Fruit fly (Drosophila melanogaster) whole organism, embryonic: ENCODE measurements around the gene CG6479.

Experiments
- Abd-B ChIP-seq: fragments of 200-800 bp; sonication (Bioruptor generic); optimal IDR thresholded peaks from 2 replicates; lab custom pipeline; 2018; ENCODE audit warnings: missing biosample characterization, mild to moderate bottlenecking, missing genetic modification characterization, moderate library complexity
- Asciz ChIP-seq: fragments of 200-800 bp; sonication (Bioruptor generic); optimal IDR thresholded peaks from 2 replicates; lab custom pipeline; 2017; ENCODE audit warnings: missing biosample characterization, mild to moderate bottlenecking, missing genetic modification characterization, missing genetic modification reagents
- Bgb ChIP-seq: fragments of 200-800 bp; sonication (Bioruptor generic); IDR thresholded peaks from 2 replicates; pipeline ENCODE4 v1.3.6; 2022; ENCODE audit warnings: missing biosample characterization, missing genetic modification characterization; ENCODE audit not compliant: partially characterized antibody
- BtbVII ChIP-seq: fragments of 200-800 bp; sonication (Bioruptor generic); optimal IDR thresholded peaks from 3 replicates; lab custom pipeline; 2017; ENCODE audit warnings: missing biosample characterization, mild to moderate bottlenecking, missing genetic modification characterization
- CG1024 ChIP-seq: fragments of 200-800 bp; sonication (Bioruptor generic); IDR thresholded peaks from 2 replicates; pipeline ENCODE4 v1.3.6; 2022; ENCODE audit warnings: missing biosample characterization, missing genetic modification characterization
- CG10462 ChIP-seq: fragments of 200-800 bp; sonication (Bioruptor generic); optimal IDR thresholded peaks from 2 replicates; lab custom pipeline; 2016; ENCODE audit warnings: missing biosample characterization, missing genetic modification characterization
- CG13287 ChIP-seq: fragments of 200-800 bp; sonication (Bioruptor generic); IDR thresholded peaks from 2 replicates; pipeline ENCODE4 v1.3.6; 2022; ENCODE audit warnings: missing biosample characterization, missing genetic modification characterization; ENCODE audit not compliant: partially characterized antibody
- CG15514 ChIP-seq: fragments of 200-800 bp; sonication (Bioruptor generic); optimal IDR thresholded peaks from 3 replicates; lab custom pipeline; 2017; ENCODE audit warnings: missing biosample characterization, missing genetic modification characterization, mild to moderate bottlenecking, moderate library complexity, missing genetic modification reagents
- CG1603 ChIP-seq: fragments of 200-800 bp; sonication (Bioruptor generic); optimal IDR thresholded peaks from 2 replicates; lab custom pipeline; 2019; ENCODE audit warnings: missing biosample characterization, mild to moderate bottlenecking, missing genetic modification characterization, moderate library complexity
- CG16813 ChIP-seq: fragments of 200-800 bp; sonication (Bioruptor generic); IDR thresholded peaks from 3 replicates; pipeline ENCODE4 v1.3.6; 2022; ENCODE audit warnings: missing biosample characterization, missing genetic modification characterization; ENCODE audit not compliant: partially characterized antibody
- CG18476 ChIP-seq: fragments of 200-800 bp; sonication (Bioruptor generic); optimal IDR thresholded peaks from 2 replicates; lab custom pipeline; 2016; ENCODE audit warnings: missing biosample characterization, mild to moderate bottlenecking, missing genetic modification characterization
- CG2116 ChIP-seq: fragments of 200-800 bp; sonication (Bioruptor generic); optimal IDR thresholded peaks from 3 replicates; lab custom pipeline; 2018; ENCODE audit warnings: missing biosample characterization, mild to moderate bottlenecking, missing genetic modification characterization
- CG3995 ChIP-seq: fragments of 200-800 bp; sonication (Bioruptor generic); optimal IDR thresholded peaks from 3 replicates; lab custom pipeline; 2016; ENCODE audit warnings: missing biosample characterization, missing genetic modification characterization
- CG4424 ChIP-seq: fragments of 200-800 bp; sonication (Bioruptor generic); optimal IDR thresholded peaks from 3 replicates; lab custom pipeline; 2016; ENCODE audit warnings: missing biosample characterization, missing genetic modification characterization
- CG5953 ChIP-seq: fragments of 200-800 bp; sonication (Bioruptor generic); IDR thresholded peaks from 2 replicates; pipeline ENCODE4 v1.3.6; 2022; ENCODE audit warnings: missing biosample characterization, missing genetic modification characterization
- CG8290 ChIP-seq, 3 experiments: fragments of 200-800 bp; sonication (Bioruptor generic); optimal IDR thresholded peaks; 2 replicates each; lab custom pipeline; 2016 to 2019; ENCODE audit warnings: missing biosample characterization in 3 of 3, missing genetic modification characterization in 3 of 3, mild to moderate bottlenecking in 2 of 3, moderate library complexity in 1 of 3
- CG9932 ChIP-seq: fragments of 200-800 bp; sonication (Bioruptor generic); IDR thresholded peaks from 2 replicates; pipeline ENCODE4 v1.3.6; 2022; ENCODE audit warnings: missing biosample characterization, missing genetic modification characterization
- Dll ChIP-seq: fragments of 200-800 bp; sonication (Bioruptor generic); IDR thresholded peaks from 4 replicates; pipeline ENCODE4 v1.3.6; 2022; ENCODE audit warnings: missing biosample characterization, missing genetic modification characterization; ENCODE audit not compliant: partially characterized antibody
- Dp ChIP-seq: fragments of 200-800 bp; sonication (Bioruptor generic); optimal IDR thresholded peaks from 2 replicates; lab custom pipeline; 2018; ENCODE audit warnings: missing biosample characterization, mild to moderate bottlenecking, missing genetic modification characterization, moderate library complexity
- E2f1 ChIP-seq: fragments of 200-800 bp; sonication (Bioruptor generic); IDR thresholded peaks from 2 replicates; pipeline ENCODE4 v1.3.6; 2022; ENCODE audit warnings: missing biosample characterization, missing genetic modification characterization
- E2f2 ChIP-seq: fragments of 200-800 bp; sonication (Bioruptor generic); IDR thresholded peaks from 2 replicates; pipeline ENCODE4 v1.3.6; 2022; ENCODE audit warnings: missing biosample characterization, missing genetic modification characterization
- Ets97D ChIP-seq: fragments of 200-800 bp; sonication (Bioruptor generic); optimal IDR thresholded peaks from 3 replicates; lab custom pipeline; 2016; ENCODE audit warnings: missing biosample characterization, missing genetic modification characterization
- H2.0 ChIP-seq: fragments of 200-800 bp; sonication (Bioruptor generic); IDR thresholded peaks from 2 replicates; pipeline ENCODE4 v1.3.6; 2022; ENCODE audit warnings: missing biosample characterization, missing genetic modification characterization
- Hmr ChIP-seq: fragments of 200-800 bp; sonication (Bioruptor generic); optimal IDR thresholded peaks from 3 replicates; lab custom pipeline; 2017; ENCODE audit warnings: mild to moderate bottlenecking, missing biosample characterization, missing genetic modification reagents, missing genetic modification characterization
- Hsf ChIP-seq: fragments of 200-800 bp; sonication (Bioruptor generic); optimal IDR thresholded peaks from 3 replicates; lab custom pipeline; 2016; ENCODE audit warnings: missing biosample characterization, missing genetic modification characterization
- Med ChIP-seq: fragments of 200-800 bp; sonication (Bioruptor generic); peaks from one replicate; lab custom pipeline; 2016; ENCODE audit warnings: missing biosample characterization, missing genetic modification characterization, mild to moderate bottlenecking, inconsistent platforms, moderate library complexity
- Myb ChIP-seq: fragments of 200-800 bp; sonication (Bioruptor generic); optimal IDR thresholded peaks from 2 replicates; lab custom pipeline; 2016; ENCODE audit warnings: missing biosample characterization, missing genetic modification characterization
- Sin3A ChIP-seq: fragments of >200 bp; optimal IDR thresholded peaks from 2 replicates; lab custom pipeline; 2018
- Sry-δ ChIP-seq: fragments of 200-800 bp; sonication (Bioruptor generic); optimal IDR thresholded peaks from 2 replicates; lab custom pipeline; 2016; ENCODE audit warnings: missing biosample characterization, missing genetic modification characterization
- Tbp ChIP-seq: fragments of >200 bp; optimal IDR thresholded peaks from 2 replicates; lab custom pipeline; 2018; ENCODE audit warnings: missing biosample characterization, missing genetic modification characterization
- az2 ChIP-seq: fragments of 200-800 bp; sonication (Bioruptor generic); optimal IDR thresholded peaks from 3 replicates; lab custom pipeline; 2016; ENCODE audit warnings: missing biosample characterization, missing genetic modification characterization
- cg ChIP-seq: fragments of 200-800 bp; sonication (Bioruptor generic); optimal IDR thresholded peaks from 3 replicates; lab custom pipeline; 2019; ENCODE audit warnings: missing biosample characterization, mild to moderate bottlenecking, missing genetic modification characterization, moderate library complexity
- chinmo ChIP-seq: fragments of 200-800 bp; sonication (Bioruptor generic); IDR thresholded peaks from 4 replicates; pipeline ENCODE4 v1.3.6; 2022; ENCODE audit warnings: missing biosample characterization, missing genetic modification characterization; ENCODE audit not compliant: partially characterized antibody
- dati ChIP-seq: fragments of 200-800 bp; sonication (Bioruptor generic); IDR thresholded peaks from 2 replicates; pipeline ENCODE4 v1.3.6; 2022; ENCODE audit warnings: missing biosample characterization, missing genetic modification characterization
- fu2 ChIP-seq: fragments of 200-800 bp; sonication (Bioruptor generic); optimal IDR thresholded peaks from 2 replicates; lab custom pipeline; 2016; ENCODE audit warnings: missing biosample characterization, missing genetic modification characterization
- gfzf ChIP-seq: fragments of 200-800 bp; sonication (Bioruptor generic); optimal IDR thresholded peaks from 2 replicates; lab custom pipeline; 2016; ENCODE audit warnings: missing biosample characterization, mild to moderate bottlenecking, missing genetic modification characterization, moderate library complexity
- gro ChIP-seq: fragments of 200-800 bp; sonication (Bioruptor generic); optimal IDR thresholded peaks from 2 replicates; lab custom pipeline; 2016; ENCODE audit warnings: missing biosample characterization, missing genetic modification characterization
- hbn ChIP-seq: fragments of 200-800 bp; sonication (Bioruptor generic); IDR thresholded peaks from 2 replicates; pipeline ENCODE4 v1.3.6; 2022; ENCODE audit warnings: missing biosample characterization, missing genetic modification characterization; ENCODE audit not compliant: partially characterized antibody
- kay ChIP-seq: fragments of 200-800 bp; sonication (Bioruptor generic); optimal IDR thresholded peaks from 2 replicates; lab custom pipeline; 2016; ENCODE audit warnings: missing biosample characterization, missing genetic modification characterization
- kni ChIP-seq: fragments of 200-800 bp; sonication (Bioruptor generic); optimal IDR thresholded peaks from 3 replicates; lab custom pipeline; 2017; ENCODE audit warnings: mild to moderate bottlenecking, missing biosample characterization, missing genetic modification reagents, missing genetic modification characterization
- knrl ChIP-seq: fragments of 200-800 bp; sonication (Bioruptor generic); IDR thresholded peaks from 3 replicates; pipeline ENCODE4 v1.3.6; 2022; ENCODE audit warnings: missing biosample characterization, missing genetic modification characterization; ENCODE audit not compliant: partially characterized antibody
- mirr ChIP-seq: fragments of 200-800 bp; sonication (Bioruptor generic); optimal IDR thresholded peaks from 3 replicates; lab custom pipeline; 2018; ENCODE audit warnings: missing biosample characterization, mild to moderate bottlenecking, missing genetic modification characterization
- nmo ChIP-seq: fragments of 200-800 bp; sonication (Bioruptor generic); optimal IDR thresholded peaks from 2 replicates; lab custom pipeline; 2018; ENCODE audit warnings: missing biosample characterization, mild to moderate bottlenecking, missing genetic modification characterization, moderate library complexity
- phol ChIP-seq: fragments of 200-800 bp; sonication (Bioruptor generic); optimal IDR thresholded peaks from 3 replicates; lab custom pipeline; 2018; ENCODE audit warnings: missing biosample characterization, mild to moderate bottlenecking, missing genetic modification characterization, moderate library complexity
- pnt ChIP-seq: fragments of 200-800 bp; sonication (Bioruptor generic); optimal IDR thresholded peaks from 3 replicates; lab custom pipeline; 2016; ENCODE audit warnings: missing biosample characterization, missing genetic modification characterization
- rib ChIP-seq: fragments of 200-800 bp; sonication (Bioruptor generic); IDR thresholded peaks from 2 replicates; pipeline ENCODE4 v1.3.6; 2022; ENCODE audit warnings: missing biosample characterization, missing genetic modification characterization
- row ChIP-seq: fragments of 200-800 bp; sonication (Bioruptor generic); IDR thresholded peaks from 3 replicates; pipeline ENCODE4 v1.3.6; 2022; ENCODE audit warnings: missing biosample characterization, missing genetic modification characterization
- sima ChIP-seq: fragments of 200-800 bp; sonication (Bioruptor generic); optimal IDR thresholded peaks from 2 replicates; lab custom pipeline; 2016; ENCODE audit warnings: missing biosample characterization, missing genetic modification characterization
- yki ChIP-seq: fragments of >200 bp; optimal IDR thresholded peaks from 3 replicates; lab custom pipeline; 2018
- zen ChIP-seq: fragments of 200-800 bp; sonication (Bioruptor generic); optimal IDR thresholded peaks from 3 replicates; lab custom pipeline; 2018; ENCODE audit warnings: missing biosample characterization, mild to moderate bottlenecking, missing genetic modification characterization, moderate library complexity

CG6479 gene

DNA sequence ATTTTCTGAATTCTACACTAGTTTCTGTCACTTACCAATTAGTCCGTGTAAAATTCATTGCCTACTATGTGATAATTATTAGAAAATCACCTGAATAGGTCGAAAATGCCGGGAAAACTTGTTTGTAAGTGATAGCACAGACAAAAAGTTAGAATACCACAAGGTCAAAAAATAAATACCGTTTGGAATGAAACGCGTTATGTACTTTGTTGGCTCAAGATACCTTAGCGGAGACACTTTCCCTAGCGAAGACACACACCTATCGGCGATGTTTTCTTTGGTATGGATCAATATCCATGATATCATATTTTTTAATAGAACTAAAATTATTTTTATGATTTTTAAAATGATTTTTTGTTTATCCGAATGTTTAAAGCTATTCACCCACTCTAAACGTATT, at the start of gene CG6479 (continued):
- no peak for TF ChIP-seq CG1024 (GFP tag; lab: Robert Waterston, UW)
- TF ChIP-seq CG8290 (GFP tag; optimal IDR thresholded peaks at IDR 0.05; lab: Kevin White, UChicago), result peak; percentile 52
- TF ChIP-seq CG8290 (tag; optimal IDR thresholded peaks at IDR 0.05; lab: Kevin White, UChicago), result no peak
- TF ChIP-seq Hmr (GFP tag; lab: Kevin White, UChicago), result peak; percentile 36
- TF ChIP-seq kni (GFP tag; lab: Kevin White, UChicago), result no peak
- TF ChIP-seq row (GFP tag; lab: Robert Waterston, UW), result peak; percentile 36; the same call in 1 of the 3 replicates
- peak; percentile 4 for TF ChIP-seq Myb
- peak; percentile 8 for TF ChIP-seq Sin3A
- peak; percentile 19 for TF ChIP-seq CG3995
- peak; percentile 9 for TF ChIP-seq CG2116 (GFP tag; lab: Kevin White, UChicago)
- no peak for TF ChIP-seq H2.0 (GFP tag; lab: Robert Waterston, UW)
- peak; percentile 66 for TF ChIP-seq CG16813 (GFP tag; lab: Robert Waterston, UW)
- TF ChIP-seq nmo, result peak; percentile 41
- peak; percentile 51 for TF ChIP-seq E2f2 (GFP tag; lab: Robert Waterston, UW)
- TF ChIP-seq CG1603 (tag; lab: Kevin White, UChicago), result peak; percentile 60
- peak; percentile 14; the same call in 1 of the 2 replicates for TF ChIP-seq CG9932 (GFP tag; lab: Robert Waterston, UW)
- TF ChIP-seq yki, result no peak
- TF ChIP-seq Dll, result peak; percentile 59; the same call in 3 of the 4 replicates
- no peak for TF ChIP-seq pnt (GFP tag; lab: Kevin White, UChicago)
- TF ChIP-seq mirr, result no peak
- no peak for TF ChIP-seq BtbVII (GFP tag; lab: Kevin White, UChicago)
- TF ChIP-seq Hsf, result no peak
- TF ChIP-seq CG15514 (GFP tag; lab: Kevin White, UChicago), result peak; percentile 38
- TF ChIP-seq az2 (GFP tag; lab: Kevin White, UChicago), result no peak
- TF ChIP-seq CG10462 (GFP tag; lab: Kevin White, UChicago), result no peak
- TF ChIP-seq Bgb (GFP tag; lab: Robert Waterston, UW), result 0 out of 2 replicates have a peak, but pooled peaks have one; percentile 32
- no peak for TF ChIP-seq CG5953 (GFP tag; lab: Robert Waterston, UW)
- peak; percentile 13 for TF ChIP-seq zen (tag; lab: Kevin White, UChicago)
- no peak for TF ChIP-seq cg (GFP tag; lab: Kevin White, UChicago)
- no peak for TF ChIP-seq gro (GFP tag; lab: Kevin White, UChicago)
- peak; percentile 40 for TF ChIP-seq Ets97D (GFP tag; lab: Kevin White, UChicago)
- peak; percentile 16 for TF ChIP-seq Abd-B (GFP tag; lab: Kevin White, UChicago)
- peak; percentile 65; the same call in 1 of the 2 replicates for TF ChIP-seq CG13287 (GFP tag; lab: Robert Waterston, UW)
- TF ChIP-seq dati, result no peak
- no peak for TF ChIP-seq CG18476
- peak; percentile 30 for TF ChIP-seq Med (GFP tag; lab: Kevin White, UChicago)
- TF ChIP-seq Dp (GFP tag; lab: Kevin White, UChicago), result peak; percentile 49
- peak; percentile 61 for TF ChIP-seq Sry-δ (GFP tag; lab: Kevin White, UChicago)
- TF ChIP-seq Asciz, result no peak
- TF ChIP-seq E2f1 (GFP tag; lab: Robert Waterston, UW), result peak; percentile 15; the same call in 1 of the 2 replicates
- no peak for TF ChIP-seq CG4424 (GFP tag; lab: Kevin White, UChicago)
- TF ChIP-seq Tbp, result no peak
- TF ChIP-seq gfzf (GFP tag; lab: Kevin White, UChicago), result peak; percentile 93
- TF ChIP-seq fu2 (GFP tag; lab: Kevin White, UChicago), result no peak
- no peak for TF ChIP-seq rib (GFP tag; lab: Robert Waterston, UW)
- TF ChIP-seq kay (GFP tag; lab: Kevin White, UChicago), result no peak
- TF ChIP-seq phol (tag; lab: Kevin White, UChicago), result peak; percentile 49
- TF ChIP-seq knrl (GFP tag; lab: Robert Waterston, UW), result peak; percentile 70
- TF ChIP-seq hbn (GFP tag; lab: Robert Waterston, UW), result peak; percentile 28; the same call in 1 of the 2 replicates
- TF ChIP-seq sima (GFP tag; lab: Kevin White, UChicago), result no peak
- TF ChIP-seq chinmo, result no peak
